Worm (Caenorhabditis elegans) whole organism, midembryonic: ENCODE data around the gene cchl-1.

ENCODE experiments used
- T22C8.4 ChIP-seq: fragments of 200-800 bp; sonication (Bioruptor generic); IDR thresholded peaks from 2 replicates; pipeline ENCODE4 v1.3.6; 2022; ENCODE audit warnings: missing genetic modification characterization, missing compliant biosample characterization
- cog-1 ChIP-seq: sonication (generic microtip); optimal IDR thresholded peaks from 2 replicates; lab custom pipeline; 2016; ENCODE audit warnings: missing genetic modification characterization, missing compliant biosample characterization
- flt-1 ChIP-seq: fragments of 200-800 bp; sonication (Bioruptor generic); IDR thresholded peaks from 2 replicates; pipeline ENCODE4 v1.3.6; 2022; ENCODE audit warnings: missing genetic modification characterization, missing compliant biosample characterization
- klf-2 ChIP-seq: fragments of 200-800 bp; sonication (Bioruptor generic); conservative IDR thresholded peaks from 2 replicates; pipeline ENCODE4 v1.3.6; 2022; ENCODE audit warnings: missing genetic modification reagents, missing genetic modification characterization, missing compliant biosample characterization
- med-1 ChIP-seq: sonication (generic microtip); optimal IDR thresholded peaks from 2 replicates; lab custom pipeline; 2017; ENCODE audit warnings: missing genetic modification characterization, mild to moderate bottlenecking, missing compliant biosample characterization, antibody characterized with exemption, missing genetic modification reagents; ENCODE audit not compliant: insufficient read depth
- ref-1 ChIP-seq: fragments of 200-800 bp; sonication (Bioruptor generic); conservative IDR thresholded peaks from 2 replicates; pipeline ENCODE4 v1.3.6; 2022; ENCODE audit warnings: missing genetic modification reagents, missing genetic modification characterization, missing compliant biosample characterization
- tab-1 ChIP-seq: fragments of 200-800 bp; sonication (Bioruptor generic); IDR thresholded peaks from 2 replicates; pipeline ENCODE4 v1.3.6; 2022; ENCODE audit warnings: missing genetic modification characterization, missing compliant biosample characterization
- ztf-23 ChIP-seq: fragments of 200-800 bp; sonication (Bioruptor generic); IDR thresholded peaks from 2 replicates; pipeline ENCODE4 v1.3.6; 2022; ENCODE audit warnings: missing genetic modification reagents, missing genetic modification characterization, missing compliant biosample characterization
- ztf-29 ChIP-seq: fragments of 200-800 bp; sonication (Bioruptor generic); IDR thresholded peaks from 2 replicates; pipeline ENCODE4 v1.3.6; 2022; ENCODE audit warnings: missing genetic modification reagents, missing genetic modification characterization, missing compliant biosample characterization

The cchl-1 gene

DNA sequence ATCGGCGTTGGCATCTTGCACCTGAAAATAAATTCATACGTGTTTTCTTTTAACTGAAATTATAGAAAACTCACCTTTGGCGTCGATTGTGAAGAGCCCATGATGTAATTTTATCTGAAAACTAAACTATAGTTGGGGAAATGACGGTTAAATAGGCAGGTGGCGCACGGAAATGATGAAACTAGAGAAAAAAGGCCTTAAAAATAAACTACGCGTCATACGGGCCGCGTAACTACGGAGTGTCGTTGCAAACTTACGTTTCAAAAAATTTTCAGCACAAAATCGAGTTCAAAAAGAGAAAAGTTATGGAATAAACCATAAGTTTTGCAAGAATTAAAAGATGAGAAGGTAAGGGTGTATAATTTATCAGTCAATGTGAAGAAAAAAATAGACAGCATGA is at the start of gene cchl-1:
Gene cchl-1 (minus strand): TSS at position 114 of the 400 bp plus-strand sequence.
- TF ChIP-seq klf-2 (GFP tag; lab: Robert Waterston, UW) (no peak), med-1 (GFP tag; lab: Kevin White, UChicago) (no peak), tab-1 (GFP tag; lab: Robert Waterston, UW) (no peak), T22C8.4 (GFP tag; lab: Robert Waterston, UW) (no peak), ztf-29 (GFP tag; lab: Robert Waterston, UW) (no peak), flt-1 (no peak), ztf-23 (GFP tag; lab: Robert Waterston, UW) (no peak), ref-1 (GFP tag; lab: Robert Waterston, UW) (no peak)

DNA sequence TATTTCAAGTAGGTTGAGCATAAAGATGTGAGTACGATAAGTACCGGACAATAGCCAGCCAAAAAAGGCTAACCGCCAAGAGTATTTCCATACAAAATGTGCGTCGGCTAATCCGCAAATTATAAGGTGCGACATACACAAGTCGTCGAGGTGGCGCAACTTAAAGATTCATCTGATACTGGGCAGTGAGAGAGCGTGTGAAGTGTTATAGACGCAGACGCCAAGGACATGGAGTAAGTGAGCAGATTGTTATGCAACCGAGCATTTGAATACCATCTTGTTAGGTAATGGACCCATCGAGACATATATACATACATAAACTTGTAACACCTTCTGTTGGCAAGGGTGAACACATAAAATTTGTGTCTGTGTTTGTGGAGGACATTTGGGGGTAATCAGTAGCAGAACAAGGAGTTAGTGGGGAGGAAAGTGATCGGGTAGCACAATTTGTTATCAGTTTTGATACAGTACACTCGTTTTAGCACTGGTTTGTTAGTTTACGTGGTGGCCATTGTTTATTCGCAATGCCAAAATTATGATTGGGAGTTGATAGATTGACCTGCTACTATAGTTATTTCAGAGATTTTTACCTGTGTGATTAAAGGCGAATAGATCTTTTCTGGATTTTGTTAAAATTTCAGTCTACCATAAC is 49.2 kb upstream of the cchl-1 start:
- TF ChIP-seq ref-1 (GFP tag; lab: Robert Waterston, UW), result no peak
- TF ChIP-seq flt-1, result no peak
- no peak for TF ChIP-seq ztf-23 (GFP tag; lab: Robert Waterston, UW)
- TF ChIP-seq med-1 (GFP tag; lab: Kevin White, UChicago), result no peak
- no peak for TF ChIP-seq T22C8.4 (GFP tag; lab: Robert Waterston, UW)
- TF ChIP-seq cog-1 (tag; lab: Kevin White, UChicago), result no peak
- no peak for TF ChIP-seq ztf-29 (GFP tag; lab: Robert Waterston, UW)
- no peak for TF ChIP-seq tab-1 (GFP tag; lab: Robert Waterston, UW)
- no peak for TF ChIP-seq klf-2 (GFP tag; lab: Robert Waterston, UW)

DNA sequence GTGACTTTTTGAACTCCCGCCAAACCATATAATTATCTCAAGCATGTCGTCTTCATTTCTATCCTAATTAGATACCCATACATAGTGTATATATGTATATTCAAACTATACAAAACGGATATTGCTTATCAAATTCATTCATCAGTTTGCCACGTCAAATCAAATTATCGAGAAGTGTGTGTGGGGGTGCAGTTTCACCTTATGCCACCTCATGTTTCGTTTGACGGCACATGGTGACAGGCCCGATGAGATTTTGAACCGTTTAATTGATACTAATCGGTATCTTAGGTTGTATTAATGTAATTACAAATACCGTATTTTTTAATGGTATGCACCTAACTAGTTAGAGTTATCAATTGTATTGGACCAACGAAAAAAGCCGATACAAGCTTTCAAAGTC is 48.5 kb upstream of the cchl-1 start:
- no peak for TF ChIP-seq ztf-23 (GFP tag; lab: Robert Waterston, UW)
- no peak for TF ChIP-seq flt-1
- TF ChIP-seq T22C8.4 (GFP tag; lab: Robert Waterston, UW), result no peak
- TF ChIP-seq ref-1 (GFP tag; lab: Robert Waterston, UW), result no peak
- no peak for TF ChIP-seq klf-2 (GFP tag; lab: Robert Waterston, UW)
- TF ChIP-seq cog-1 (tag; lab: Kevin White, UChicago), result no peak
- TF ChIP-seq med-1 (GFP tag; lab: Kevin White, UChicago), result no peak
- no peak for TF ChIP-seq tab-1 (GFP tag; lab: Robert Waterston, UW)
- TF ChIP-seq ztf-29 (GFP tag; lab: Robert Waterston, UW), result no peak

DNA sequence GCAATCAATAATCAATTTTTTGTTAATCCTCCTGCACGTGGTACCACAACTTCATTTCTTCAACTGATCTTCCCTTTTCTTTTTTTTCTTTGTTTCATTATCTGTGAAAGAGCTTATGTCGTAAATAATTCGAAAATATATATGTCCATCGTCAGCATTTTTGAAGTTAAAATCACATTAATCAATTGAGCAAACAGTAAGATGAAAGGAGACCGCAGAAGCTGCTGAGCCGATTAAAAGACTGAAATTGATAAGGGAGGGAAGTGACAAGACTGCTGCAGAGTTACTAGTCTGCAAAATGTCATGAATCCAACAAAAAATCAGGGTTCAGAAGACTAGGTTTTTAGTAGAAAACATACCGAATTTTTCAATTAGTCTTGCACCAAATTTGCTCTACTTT is 47.6 kb upstream of the cchl-1 start:
- TF ChIP-seq ztf-23 (GFP tag; lab: Robert Waterston, UW) (no peak), med-1 (GFP tag; lab: Kevin White, UChicago) (no peak), cog-1 (tag; lab: Kevin White, UChicago) (no peak)

DNA sequence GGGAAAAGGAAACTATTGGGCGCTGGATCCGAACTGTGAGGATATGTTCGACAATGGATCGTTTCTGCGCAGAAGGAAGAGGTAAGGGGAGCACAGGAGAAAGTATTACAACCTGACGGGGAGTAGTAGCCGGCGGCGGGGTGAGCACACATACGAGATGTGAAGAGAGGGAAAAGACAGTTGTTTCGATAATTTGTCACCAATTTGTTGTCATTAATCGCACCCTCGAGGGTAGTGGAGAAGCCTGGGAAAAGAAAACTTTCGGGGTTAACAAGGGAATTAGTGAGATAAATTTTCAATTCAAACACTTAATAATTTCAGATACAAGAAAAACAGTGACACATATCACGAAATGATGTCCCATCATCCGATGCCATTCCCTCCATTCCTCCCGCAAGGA is 46.8 kb upstream of the cchl-1 start:
- TF ChIP-seq tab-1 (GFP tag; lab: Robert Waterston, UW) (no peak), ztf-29 (GFP tag; lab: Robert Waterston, UW) (no peak), flt-1 (no peak)

DNA sequence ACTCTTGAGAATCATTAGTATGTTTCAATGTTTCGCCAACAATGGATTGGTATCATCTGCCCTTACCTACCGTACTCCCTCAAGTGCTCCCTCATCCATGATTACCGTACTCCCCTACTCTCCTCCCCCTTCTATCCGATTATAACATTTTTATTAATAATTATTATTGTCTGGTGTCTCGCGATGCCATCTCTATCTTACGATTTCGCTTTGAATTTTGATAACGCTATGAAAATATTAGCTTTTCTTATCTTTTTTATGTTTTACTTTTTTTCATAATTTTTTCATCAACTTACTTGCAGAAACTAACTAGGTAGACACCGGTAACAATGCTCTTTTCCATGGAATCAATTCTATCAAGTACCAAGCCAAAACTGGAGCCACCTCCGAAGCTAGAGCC is 45.5 kb upstream of the cchl-1 start, which contains the start of gene unc-130:
Gene unc-130 (plus strand): TSS at position 301 of the 400 bp plus-strand sequence.
- TF ChIP-seq med-1 (GFP tag; lab: Kevin White, UChicago) (no peak), tab-1 (GFP tag; lab: Robert Waterston, UW) (no peak), ztf-23 (GFP tag; lab: Robert Waterston, UW) (no peak), klf-2 (GFP tag; lab: Robert Waterston, UW) (no peak), T22C8.4 (GFP tag; lab: Robert Waterston, UW) (no peak), cog-1 (tag; lab: Kevin White, UChicago) (no peak), flt-1 (no peak), ztf-29 (GFP tag; lab: Robert Waterston, UW) (no peak), ref-1 (GFP tag; lab: Robert Waterston, UW) (no peak)

DNA sequence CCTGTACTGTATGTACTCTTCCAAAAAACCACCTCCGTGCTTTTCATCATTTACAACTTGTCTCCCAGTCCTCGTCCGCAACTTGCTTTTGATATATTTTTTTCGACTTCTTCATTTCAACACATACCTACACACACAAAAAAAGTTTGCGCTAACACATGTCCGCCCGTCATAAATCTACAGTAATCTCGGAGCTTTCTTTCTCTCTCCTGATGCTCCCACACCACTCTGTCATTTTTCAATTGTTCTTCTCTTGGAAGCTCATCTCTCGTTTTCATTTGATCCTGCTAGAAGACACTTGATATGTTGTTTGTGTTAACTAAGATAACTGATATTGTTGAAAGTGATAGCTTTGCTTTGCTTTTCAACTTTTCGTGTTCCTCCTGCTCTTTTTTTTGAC is 45.0 kb upstream of the cchl-1 start:
- TF ChIP-seq med-1 (GFP tag; lab: Kevin White, UChicago), result no peak
- no peak for TF ChIP-seq tab-1 (GFP tag; lab: Robert Waterston, UW)
- no peak for TF ChIP-seq flt-1
- no peak for TF ChIP-seq ref-1 (GFP tag; lab: Robert Waterston, UW)
- no peak for TF ChIP-seq T22C8.4 (GFP tag; lab: Robert Waterston, UW)
- no peak for TF ChIP-seq klf-2 (GFP tag; lab: Robert Waterston, UW)
- TF ChIP-seq ztf-29 (GFP tag; lab: Robert Waterston, UW), result no peak
- TF ChIP-seq cog-1 (tag; lab: Kevin White, UChicago), result no peak
- no peak for TF ChIP-seq ztf-23 (GFP tag; lab: Robert Waterston, UW)

DNA sequence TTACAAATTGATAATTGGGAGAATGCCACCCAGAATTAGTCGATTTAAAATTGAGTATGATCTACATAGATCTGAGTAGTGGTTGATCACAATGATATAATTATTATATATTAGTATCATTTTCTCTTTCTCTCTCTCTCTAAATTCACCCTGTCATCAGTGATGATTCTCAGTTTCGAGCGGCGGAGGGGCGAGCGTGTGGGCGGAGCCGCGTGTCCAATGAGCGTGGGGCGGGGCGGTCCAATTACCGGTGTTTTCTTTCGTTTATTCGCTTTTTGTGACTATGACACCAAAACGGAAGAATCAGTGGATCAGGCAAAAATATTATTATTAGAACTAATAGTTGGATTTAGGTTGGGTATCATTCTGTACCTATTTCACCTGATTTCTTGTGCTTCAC is 43.8 kb upstream of the cchl-1 start:
- TF ChIP-seq ref-1 (GFP tag; lab: Robert Waterston, UW), result no peak
- TF ChIP-seq med-1 (GFP tag; lab: Kevin White, UChicago), result no peak
- TF ChIP-seq ztf-23 (GFP tag; lab: Robert Waterston, UW), result no peak
- no peak for TF ChIP-seq ztf-29 (GFP tag; lab: Robert Waterston, UW)
- no peak for TF ChIP-seq flt-1
- TF ChIP-seq T22C8.4 (GFP tag; lab: Robert Waterston, UW), result no peak
- no peak for TF ChIP-seq tab-1 (GFP tag; lab: Robert Waterston, UW)
- TF ChIP-seq cog-1 (tag; lab: Kevin White, UChicago), result no peak
- TF ChIP-seq klf-2 (GFP tag; lab: Robert Waterston, UW), result no peak

DNA sequence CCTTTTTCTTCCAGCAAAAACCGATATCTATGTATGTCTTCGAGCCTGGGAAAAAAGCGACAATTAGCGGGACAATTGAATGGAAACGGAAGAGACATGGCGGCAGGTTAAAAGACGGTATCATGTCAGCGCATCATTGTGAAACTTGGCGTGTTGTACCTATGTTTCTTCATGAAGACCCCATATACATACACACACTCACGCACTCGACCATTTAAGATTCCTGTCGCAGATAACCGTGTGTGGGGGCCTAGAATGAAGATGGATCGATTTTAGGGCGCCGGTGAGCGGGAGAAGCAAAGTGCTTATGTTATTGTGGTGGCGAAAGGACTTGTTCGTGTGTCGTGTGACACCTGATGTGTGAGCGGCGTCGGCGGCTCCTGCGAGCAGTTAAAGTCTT is 40.7 kb upstream of the cchl-1 start:
- TF ChIP-seq cog-1 (tag; lab: Kevin White, UChicago) (no peak), ztf-29 (GFP tag; lab: Robert Waterston, UW) (no peak), tab-1 (GFP tag; lab: Robert Waterston, UW) (no peak), med-1 (GFP tag; lab: Kevin White, UChicago) (no peak), flt-1 (no peak), ref-1 (GFP tag; lab: Robert Waterston, UW) (no peak), klf-2 (GFP tag; lab: Robert Waterston, UW) (no peak), T22C8.4 (GFP tag; lab: Robert Waterston, UW) (no peak)
